Worm (Caenorhabditis elegans) whole organism, midembryonic: ENCODE results near the gene dhs-6.

Source experiments
- T22C8.4 ChIP-seq: fragments of 200-800 bp; sonication (Bioruptor generic); IDR thresholded peaks from 2 replicates; pipeline ENCODE4 v1.3.6; 2022; ENCODE audit warnings: missing genetic modification characterization, missing compliant biosample characterization
- cog-1 ChIP-seq: sonication (generic microtip); optimal IDR thresholded peaks from 2 replicates; lab custom pipeline; 2016; ENCODE audit warnings: missing genetic modification characterization, missing compliant biosample characterization
- flt-1 ChIP-seq: fragments of 200-800 bp; sonication (Bioruptor generic); IDR thresholded peaks from 2 replicates; pipeline ENCODE4 v1.3.6; 2022; ENCODE audit warnings: missing genetic modification characterization, missing compliant biosample characterization
- klf-2 ChIP-seq: fragments of 200-800 bp; sonication (Bioruptor generic); conservative IDR thresholded peaks from 2 replicates; pipeline ENCODE4 v1.3.6; 2022; ENCODE audit warnings: missing genetic modification reagents, missing genetic modification characterization, missing compliant biosample characterization
- med-1 ChIP-seq: sonication (generic microtip); optimal IDR thresholded peaks from 2 replicates; lab custom pipeline; 2017; ENCODE audit warnings: missing genetic modification characterization, mild to moderate bottlenecking, missing compliant biosample characterization, antibody characterized with exemption, missing genetic modification reagents; ENCODE audit not compliant: insufficient read depth
- ref-1 ChIP-seq: fragments of 200-800 bp; sonication (Bioruptor generic); conservative IDR thresholded peaks from 2 replicates; pipeline ENCODE4 v1.3.6; 2022; ENCODE audit warnings: missing genetic modification reagents, missing genetic modification characterization, missing compliant biosample characterization
- tab-1 ChIP-seq: fragments of 200-800 bp; sonication (Bioruptor generic); IDR thresholded peaks from 2 replicates; pipeline ENCODE4 v1.3.6; 2022; ENCODE audit warnings: missing genetic modification characterization, missing compliant biosample characterization
- ztf-23 ChIP-seq: fragments of 200-800 bp; sonication (Bioruptor generic); IDR thresholded peaks from 2 replicates; pipeline ENCODE4 v1.3.6; 2022; ENCODE audit warnings: missing genetic modification reagents, missing genetic modification characterization, missing compliant biosample characterization
- ztf-29 ChIP-seq: fragments of 200-800 bp; sonication (Bioruptor generic); IDR thresholded peaks from 2 replicates; pipeline ENCODE4 v1.3.6; 2022; ENCODE audit warnings: missing genetic modification reagents, missing genetic modification characterization, missing compliant biosample characterization

The dhs-6 gene

DNA sequence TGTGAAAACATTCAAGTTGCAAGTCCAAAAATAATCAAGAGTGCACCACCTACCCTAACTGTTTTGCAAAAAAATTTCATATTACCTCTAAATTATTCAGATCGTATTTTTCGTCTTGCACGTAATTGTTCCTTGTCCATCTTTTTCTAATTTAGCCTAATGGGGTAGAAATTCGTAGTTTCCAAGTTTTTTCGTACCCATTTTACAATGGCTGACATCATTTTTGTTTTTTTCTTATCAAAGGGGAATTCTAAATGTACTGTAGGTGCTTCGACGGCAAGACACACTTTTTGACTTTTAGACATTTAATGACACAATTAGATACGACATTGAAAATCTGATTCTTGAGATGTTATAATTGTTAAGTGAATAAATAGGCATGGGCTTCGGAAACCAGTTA lies 14.7 kb downstream of the dhs-6 start:
- no peak for TF ChIP-seq flt-1
- TF ChIP-seq ztf-23 (GFP tag; lab: Robert Waterston, UW), result no peak
- no peak for TF ChIP-seq klf-2 (GFP tag; lab: Robert Waterston, UW)
- no peak for TF ChIP-seq cog-1 (tag; lab: Kevin White, UChicago)
- no peak for TF ChIP-seq T22C8.4 (GFP tag; lab: Robert Waterston, UW)
- no peak for TF ChIP-seq ztf-29
- TF ChIP-seq ref-1 (GFP tag; lab: Robert Waterston, UW), result no peak
- TF ChIP-seq med-1 (GFP tag; lab: Kevin White, UChicago), result no peak
- no peak for TF ChIP-seq tab-1 (GFP tag; lab: Robert Waterston, UW)

ce11 chrII:5603194-5603593 lies 15.9 kb downstream of the dhs-6 start, which contains the start of gene C17G10.6:
Gene C17G10.6 (minus strand): TSS chrII:5603294.
- TF ChIP-seq klf-2 (GFP tag; lab: Robert Waterston, UW) (no peak), T22C8.4 (GFP tag; lab: Robert Waterston, UW) (no peak), med-1 (GFP tag; lab: Kevin White, UChicago) (no peak), flt-1 (no peak), ztf-23 (GFP tag; lab: Robert Waterston, UW) (no peak), ref-1 (GFP tag; lab: Robert Waterston, UW) (no peak), tab-1 (GFP tag; lab: Robert Waterston, UW) (no peak), cog-1 (tag; lab: Kevin White, UChicago) (no peak), ztf-29 (no peak)

ce11 chrII:5599326-5600044 lies 19.6 kb downstream of the dhs-6 start, which contains the start of gene C17G10.10:
Gene C17G10.10 (minus strand): TSS chrII:5599376.
- TF ChIP-seq cog-1 (tag; lab: Kevin White, UChicago), result no peak
- TF ChIP-seq tab-1 (GFP tag; lab: Robert Waterston, UW), result no peak
- no peak for TF ChIP-seq T22C8.4 (GFP tag; lab: Robert Waterston, UW)
- no peak for TF ChIP-seq med-1 (GFP tag; lab: Kevin White, UChicago)
- TF ChIP-seq ztf-23 (GFP tag; lab: Robert Waterston, UW), result no peak
- TF ChIP-seq ref-1 (GFP tag; lab: Robert Waterston, UW), result no peak

DNA sequence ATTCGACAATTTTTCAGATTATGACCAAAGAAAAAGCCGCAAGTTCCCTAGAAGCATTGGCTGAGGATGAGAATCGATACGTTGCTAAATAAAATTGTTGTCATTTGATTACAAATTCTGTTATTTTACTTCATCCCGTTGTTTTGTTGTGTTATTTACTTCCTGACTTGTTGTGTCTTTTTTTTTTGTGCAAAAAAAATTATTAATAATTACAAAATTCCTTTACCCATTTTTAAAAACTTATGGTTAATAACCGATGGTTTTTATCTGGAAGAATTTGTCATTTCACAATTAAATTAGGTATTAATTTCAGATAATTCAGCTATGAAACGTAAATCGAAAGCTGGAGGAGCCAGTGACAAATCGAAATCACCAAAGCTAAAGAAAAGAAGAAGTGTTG lies 22.9 kb downstream of the dhs-6 start, which contains the start of gene C17G10.1:
C17G10.1 (plus strand) TSS at position 301 of the 400 bp plus-strand sequence.
- TF ChIP-seq flt-1 (no peak), T22C8.4 (GFP tag; lab: Robert Waterston, UW) (no peak), ztf-29 (no peak), med-1 (GFP tag; lab: Kevin White, UChicago) (no peak), ztf-23 (GFP tag; lab: Robert Waterston, UW) (no peak), cog-1 (tag; lab: Kevin White, UChicago) (no peak), tab-1 (GFP tag; lab: Robert Waterston, UW) (no peak), klf-2 (GFP tag; lab: Robert Waterston, UW) (no peak)

ce11 chrII:5594210-5594764 lies 24.8 kb downstream of the dhs-6 start, which contains the start of gene ttc-4:
Gene ttc-4 (plus strand): TSS chrII:5594714.
- no peak for TF ChIP-seq T22C8.4 (GFP tag; lab: Robert Waterston, UW)
- 0 out of 2 replicates have a peak, but pooled peaks have one; percentile 44 for TF ChIP-seq klf-2 (GFP tag; lab: Robert Waterston, UW)
- TF ChIP-seq tab-1 (GFP tag; lab: Robert Waterston, UW), result no peak
- TF ChIP-seq cog-1 (tag; lab: Kevin White, UChicago), result peak; percentile 56
- no peak for TF ChIP-seq ref-1 (GFP tag; lab: Robert Waterston, UW)

DNA sequence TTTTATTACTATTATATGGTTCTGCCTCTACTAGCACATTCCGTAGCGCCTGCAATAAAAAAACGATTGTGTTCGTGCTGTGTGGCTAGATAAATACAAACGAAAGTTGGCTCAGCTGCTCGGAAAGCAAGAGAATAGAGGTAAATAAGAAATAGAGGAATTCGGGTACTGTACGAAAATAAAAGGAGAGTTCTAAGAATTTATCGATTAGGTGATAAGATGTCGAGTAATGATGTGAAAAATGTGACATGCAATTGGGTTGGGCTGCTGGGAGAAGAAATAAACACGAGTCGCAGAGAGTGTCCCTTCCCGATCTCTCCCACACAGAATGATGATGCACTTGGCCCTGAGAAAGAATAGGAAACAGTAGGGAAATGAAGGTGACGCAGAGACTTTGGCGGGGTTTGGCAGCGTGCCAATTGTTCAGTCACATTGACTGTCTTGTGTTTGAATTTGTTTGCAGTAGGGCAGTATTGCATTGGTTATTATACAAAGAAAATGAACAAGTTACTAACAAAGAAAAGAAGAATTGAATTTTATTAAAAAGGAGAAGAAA lies 25.7 kb downstream of the dhs-6 start, which contains the start of gene cdc-14:
cdc-14 (minus strand) TSS at position 51 of the 556 bp plus-strand sequence.
- TF ChIP-seq tab-1 (GFP tag; lab: Robert Waterston, UW) (no peak), cog-1 (tag; lab: Kevin White, UChicago) (peak; percentile 60), ztf-23 (GFP tag; lab: Robert Waterston, UW) (0 out of 2 replicates have a peak, but pooled peaks have one; percentile 10)

DNA sequence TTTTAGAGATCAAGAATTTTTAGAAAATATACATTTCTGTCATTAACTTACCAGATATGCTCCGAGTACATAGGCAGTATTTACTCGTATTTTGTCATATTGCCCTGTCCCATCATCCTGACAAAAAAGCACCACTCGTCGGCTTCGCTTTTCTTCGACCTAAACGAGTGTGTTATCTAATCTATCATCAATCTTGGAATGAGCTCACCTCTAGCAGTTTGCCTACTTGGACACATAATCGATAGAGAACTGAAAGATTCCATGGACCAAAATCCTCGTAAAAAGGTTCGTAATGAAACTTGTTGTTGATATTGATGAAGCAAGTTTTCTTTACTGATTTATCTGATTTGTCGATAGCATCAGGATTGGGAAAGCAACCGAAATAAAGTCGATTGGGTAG lies 26.3 kb downstream of the dhs-6 start:
- no peak for TF ChIP-seq ref-1 (GFP tag; lab: Robert Waterston, UW)
- no peak for TF ChIP-seq ztf-23 (GFP tag; lab: Robert Waterston, UW)
- TF ChIP-seq ztf-29, result no peak
- no peak for TF ChIP-seq cog-1 (tag; lab: Kevin White, UChicago)

DNA sequence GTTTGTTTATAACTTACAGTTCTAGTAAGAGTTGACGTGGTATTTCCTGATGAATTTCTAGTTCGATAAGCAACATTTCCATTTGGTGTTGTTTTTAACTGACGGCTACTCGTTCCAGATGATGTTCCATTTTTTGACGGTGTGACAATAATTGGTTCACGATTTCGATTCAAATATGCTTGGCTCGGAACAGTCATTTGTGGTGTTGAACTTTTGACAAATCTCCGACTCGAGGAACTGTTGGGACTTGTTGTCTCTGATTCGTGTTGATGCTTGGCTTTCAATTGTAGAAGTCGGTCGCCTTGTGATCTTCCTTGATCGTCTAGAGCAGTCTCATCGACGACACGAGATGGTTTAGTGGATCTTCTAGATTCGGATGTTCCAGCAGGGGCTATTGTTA lies 27.6 kb downstream of the dhs-6 start:
- TF ChIP-seq cog-1 (tag; lab: Kevin White, UChicago), result no peak
- TF ChIP-seq ref-1 (GFP tag; lab: Robert Waterston, UW), result no peak
- no peak for TF ChIP-seq klf-2 (GFP tag; lab: Robert Waterston, UW)
- TF ChIP-seq med-1 (GFP tag; lab: Kevin White, UChicago), result no peak
- no peak for TF ChIP-seq ztf-23 (GFP tag; lab: Robert Waterston, UW)

ce11 chrII:5589690-5590089 lies 29.4 kb downstream of the dhs-6 start, which contains the start of gene C17G10.13:
Gene C17G10.13 (minus strand): TSS chrII:5589790.
- TF ChIP-seq ref-1 (GFP tag; lab: Robert Waterston, UW), result no peak
- no peak for TF ChIP-seq ztf-23 (GFP tag; lab: Robert Waterston, UW)
- no peak for TF ChIP-seq flt-1
- no peak for TF ChIP-seq tab-1 (GFP tag; lab: Robert Waterston, UW)
- TF ChIP-seq ztf-29, result no peak
- no peak for TF ChIP-seq klf-2 (GFP tag; lab: Robert Waterston, UW)
- TF ChIP-seq T22C8.4 (GFP tag; lab: Robert Waterston, UW), result no peak
- TF ChIP-seq cog-1 (tag; lab: Kevin White, UChicago), result no peak
- TF ChIP-seq med-1 (GFP tag; lab: Kevin White, UChicago), result no peak
